Worm (Caenorhabditis elegans): ENCODE results near the gene sdz-5.

Gene sdz-5

DNA sequence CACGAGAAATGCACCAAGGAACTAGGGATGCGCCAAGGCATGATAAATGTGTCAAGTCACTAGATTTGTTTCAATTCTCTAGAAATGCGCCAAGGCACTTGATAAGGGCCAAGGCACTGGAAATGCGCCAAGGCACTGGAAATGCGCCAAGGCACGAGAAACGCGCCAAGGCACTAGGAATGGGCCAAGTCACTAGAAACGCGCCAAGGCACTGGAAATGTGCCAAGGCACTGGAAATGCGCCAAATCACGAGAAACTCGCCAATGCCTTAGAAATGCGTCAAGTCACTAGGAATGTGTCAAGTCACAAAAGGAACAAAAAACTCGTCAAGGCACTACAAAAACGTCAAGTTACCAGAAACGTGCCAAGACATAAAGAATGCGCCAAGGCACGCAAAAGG is 27.8 kb downstream of the sdz-5 start (continued):
- TF ChIP-seq ztf-18 (tag; optimal IDR thresholded peaks at IDR 0.05), result peak; percentile 89
- peak; percentile 80 for TF ChIP-seq ztf-26 (tag; optimal IDR thresholded peaks at IDR 0.05)
- peak; percentile 41 for TF ChIP-seq mcd-1 (GFP tag; IDR thresholded peaks at IDR 0.05)
- TF ChIP-seq gei-17 (GFP tag; optimal IDR thresholded peaks at IDR 0.05), result peak; percentile 9
- TF ChIP-seq B0019.2 (GFP tag; conservative IDR thresholded peaks at IDR 0.05), result no peak
- no peak for TF ChIP-seq nhr-80 (tag; optimal IDR thresholded peaks at IDR 0.05)
- TF ChIP-seq nhr-179 (tag; optimal IDR thresholded peaks at IDR 0.05), result no peak
- TF ChIP-seq cebp-1 (GFP tag; IDR thresholded peaks at IDR 0.05), result no peak
- peak; percentile 9 for TF ChIP-seq cebp-1 (tag; optimal IDR thresholded peaks at IDR 0.05)
- no peak for TF ChIP-seq ztf-25 (GFP tag; IDR thresholded peaks at IDR 0.05)
- TF ChIP-seq zim-3 (tag; optimal IDR thresholded peaks at IDR 0.05), result no peak
- no peak for TF ChIP-seq rcor-1 (GFP tag; IDR thresholded peaks at IDR 0.05)
- TF ChIP-seq F39B2.1 (GFP tag; IDR thresholded peaks at IDR 0.05), result no peak
- TF ChIP-seq rec-8 (tag; optimal IDR thresholded peaks at IDR 0.05), result no peak
- TF ChIP-seq dox-1 (GFP tag; IDR thresholded peaks at IDR 0.05), result no peak
- no peak for TF ChIP-seq Y79H2A.3 (GFP tag; conservative IDR thresholded peaks at IDR 0.05)
- no peak for TF ChIP-seq snpc-4 (GFP tag; optimal IDR thresholded peaks at IDR 0.05)
- no peak for TF ChIP-seq snpc-4 (tag; optimal IDR thresholded peaks at IDR 0.05)
- TF ChIP-seq nhr-120 (GFP tag; IDR thresholded peaks at IDR 0.05), result no peak
- no peak for TF ChIP-seq F52B5.7 (tag; optimal IDR thresholded peaks at IDR 0.05)
- peak; percentile 5 for TF ChIP-seq attf-5 (GFP tag; optimal IDR thresholded peaks at IDR 0.05)
- TF ChIP-seq nhr-90 (tag; optimal IDR thresholded peaks at IDR 0.05), result no peak
- no peak for TF ChIP-seq hlh-12 (tag; optimal IDR thresholded peaks at IDR 0.05)

DNA sequence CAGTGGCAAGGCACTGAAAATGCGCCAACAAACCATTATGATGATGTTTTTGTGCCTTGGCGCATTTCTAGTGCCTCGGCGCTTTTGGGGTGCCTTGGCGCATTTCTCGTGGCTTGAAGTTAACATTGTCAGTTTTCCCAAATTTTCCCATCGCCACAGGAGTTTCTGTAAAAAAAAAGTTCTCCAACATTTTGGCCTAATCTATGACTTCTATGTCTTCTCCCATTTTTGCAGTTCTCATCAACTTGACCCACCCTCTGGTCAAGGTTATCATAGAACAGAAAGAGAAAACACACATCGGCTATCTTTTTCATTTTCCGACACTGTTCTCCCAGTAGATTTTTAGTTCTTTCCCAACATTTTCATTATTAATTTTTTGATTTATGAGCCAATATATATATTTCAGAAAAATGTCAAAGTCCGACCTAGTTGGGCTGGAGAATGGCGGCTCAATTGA is 30.0 kb downstream of the sdz-5 start, which contains the start of the genes B0454.26 and B0454.5:
TSS of gene B0454.26 (minus strand) at position 101 of the 457 bp plus-strand sequence.
TSS of gene B0454.5 (plus strand) at position 407 of the 457 bp plus-strand sequence.
- no peak for TF ChIP-seq nfyb-1 (GFP tag; IDR thresholded peaks at IDR 0.05)
- TF ChIP-seq lag-1 (GFP tag; IDR thresholded peaks at IDR 0.05), result no peak
- peak; percentile 28 for TF ChIP-seq ztf-18 (tag; optimal IDR thresholded peaks at IDR 0.05)
- TF ChIP-seq F37B4.10 (GFP tag; IDR thresholded peaks at IDR 0.05), result 0 out of 2 replicates have a peak, but pooled peaks have one; percentile 50

DNA sequence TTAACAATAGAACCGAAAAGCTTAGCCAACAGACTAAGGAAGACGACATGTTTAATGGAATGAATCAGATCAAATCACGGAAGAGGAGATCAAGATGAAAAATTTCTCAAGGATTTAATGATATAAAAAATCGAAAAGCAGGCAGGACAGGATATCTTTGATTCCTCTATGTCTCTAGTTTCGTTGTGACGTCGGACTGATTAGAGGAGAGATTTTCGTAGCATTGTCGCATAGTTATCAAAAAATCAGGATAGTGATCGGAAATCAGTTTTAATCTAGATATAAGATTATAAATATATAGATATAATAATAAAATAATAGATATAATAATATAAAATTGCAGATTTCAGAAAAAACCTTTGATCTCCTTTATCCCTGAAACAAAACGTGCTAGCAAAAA is 34.9 kb downstream of the sdz-5 start, which contains the start of gene B0454.8:
TSS of gene B0454.8 (minus strand) at position 101 of the 400 bp plus-strand sequence.
- TF ChIP-seq egl-44 (GFP tag; IDR thresholded peaks at IDR 0.05) (no peak), hsf-1 (GFP tag; IDR thresholded peaks at IDR 0.05) (no peak), athp-1 (tag; optimal IDR thresholded peaks at IDR 0.05) (no peak), mes-4 (tag; optimal IDR thresholded peaks at IDR 0.05) (no peak), T07F8.4 (tag; optimal IDR thresholded peaks at IDR 0.05) (no peak), F57A8.1 (GFP tag; optimal IDR thresholded peaks at IDR 0.05) (no peak), ama-1 (optimal IDR thresholded peaks at IDR 0.05) (no peak), ama-1 (GFP tag; optimal IDR thresholded peaks at IDR 0.05) (no peak), lin-26 (GFP tag; IDR thresholded peaks at IDR 0.05) (no peak), atf-7 (tag; optimal IDR thresholded peaks at IDR 0.05) (no peak), C06A6.2 (GFP tag; conservative IDR thresholded peaks at IDR 0.05) (no peak), aptf-3 (GFP tag; IDR thresholded peaks at IDR 0.05) (no peak), F49E8.2 (tag; optimal IDR thresholded peaks at IDR 0.05; ENCODE audit: insufficient read depth) (no peak), let-607 (tag; optimal IDR thresholded peaks at IDR 0.05) (no peak), fkh-3 (tag; optimal IDR thresholded peaks at IDR 0.05) (no peak)
